Worm (Caenorhabditis elegans) whole organism, L2 larva: ENCODE results near the gene F09C8.1.

Experiments
- F13H6.1 ChIP-seq: sonication (generic microtip); optimal IDR thresholded peaks from 2 replicates; lab custom pipeline; 2016; ENCODE audit warnings: missing genetic modification characterization, missing compliant biosample characterization
- ZK546.5 ChIP-seq: sonication (generic microtip); optimal IDR thresholded peaks from 2 replicates; lab custom pipeline; 2017; ENCODE audit warnings: missing biosample characterization, missing genetic modification characterization
- crh-2 ChIP-seq: sonication (generic microtip); optimal IDR thresholded peaks from 2 replicates; lab custom pipeline; 2017; ENCODE audit warnings: missing biosample characterization, missing genetic modification characterization
- lin-39 ChIP-seq: fragments of 150-350 bp; optimal IDR thresholded peaks from 2 replicates; lab custom pipeline; 2014; ENCODE audit warnings: missing biosample characterization, missing genetic modification reagents, missing genetic modification characterization
- sem-4 ChIP-seq: fragments of 150-350 bp; optimal IDR thresholded peaks from 2 replicates; lab custom pipeline; 2014; ENCODE audit warnings: missing biosample characterization, missing genetic modification reagents, missing genetic modification characterization
- skn-1 ChIP-seq: sonication (generic microtip); optimal IDR thresholded peaks from 2 replicates; lab custom pipeline; 2017; ENCODE audit warnings: missing biosample characterization, missing genetic modification characterization
- snpc-4 ChIP-seq: fragments of 150-350 bp; optimal IDR thresholded peaks from 2 replicates; lab custom pipeline; 2014; ENCODE audit warnings: missing biosample characterization, missing genetic modification characterization
- unc-39 ChIP-seq: fragments of 150-350 bp; optimal IDR thresholded peaks from 2 replicates; lab custom pipeline; 2014; ENCODE audit warnings: missing biosample characterization, missing genetic modification characterization
- ztf-11 ChIP-seq: sonication (generic microtip); optimal IDR thresholded peaks from 2 replicates; lab custom pipeline; 2017; ENCODE audit warnings: missing biosample characterization, missing genetic modification characterization
- ztf-4 ChIP-seq: fragments of 150-350 bp; optimal IDR thresholded peaks from 2 replicates; lab custom pipeline; 2014; ENCODE audit warnings: missing biosample characterization, missing genetic modification characterization

DNA sequence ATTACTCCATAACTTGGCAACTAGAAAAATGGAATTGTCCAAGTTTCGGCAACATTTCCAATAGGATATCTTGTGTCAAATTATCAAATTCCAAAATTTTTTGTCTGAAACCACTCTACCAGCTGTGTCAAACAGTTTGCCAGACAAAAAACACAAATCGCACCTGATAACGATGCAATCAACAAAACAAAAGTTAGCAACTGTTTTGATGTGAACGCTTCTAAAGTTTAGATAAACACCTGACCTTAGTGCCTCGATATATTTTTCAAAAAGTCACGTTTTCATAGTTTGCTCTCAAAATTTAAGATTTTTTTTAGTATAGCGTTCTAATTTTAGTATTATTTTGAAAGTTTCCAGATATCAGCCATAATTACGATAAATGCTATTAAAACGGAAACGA is 12.0 kb downstream of the F09C8.1 start:
- TF ChIP-seq snpc-4: no peak
- no peak for TF ChIP-seq skn-1 (tag; lab: Kevin White, UChicago)
- TF ChIP-seq unc-39 (tag; lab: Kevin White, UChicago): no peak
- TF ChIP-seq lin-39 (tag; lab: Kevin White, UChicago): no peak
- TF ChIP-seq ztf-11 (tag; lab: Kevin White, UChicago): no peak
- no peak for TF ChIP-seq ZK546.5 (tag; lab: Kevin White, UChicago)
- no peak for TF ChIP-seq ztf-4 (tag; lab: Kevin White, UChicago)
- no peak for TF ChIP-seq sem-4
- TF ChIP-seq crh-2: no peak
- no peak for TF ChIP-seq F13H6.1 (tag; lab: Kevin White, UChicago)
